Worm (Caenorhabditis elegans): ENCODE data around the gene F46C5.2.

- no peak for TF ChIP-seq mdl-1 (tag; optimal IDR thresholded peaks at IDR 0.05)
- no peak for TF ChIP-seq snpc-4 (tag; optimal IDR thresholded peaks at IDR 0.05)
- peak; percentile 61 for TF ChIP-seq jun-1 (tag; optimal IDR thresholded peaks at IDR 0.05)
- TF ChIP-seq egl-27 (tag; optimal IDR thresholded peaks at IDR 0.05), result no peak
- peak in 2 of 3 experiments; percentile 60 to 88 for TF ChIP-seq elt-3 (tag; optimal IDR thresholded peaks at IDR 0.05)
- no peak for TF ChIP-seq unc-62 (GFP tag; optimal IDR thresholded peaks at IDR 0.05)
- TF ChIP-seq skn-1 (tag; optimal IDR thresholded peaks at IDR 0.05), result no peak
- peak; percentile 21 for TF ChIP-seq nfya-1 (tag; optimal IDR thresholded peaks at IDR 0.05; ENCODE audit: insufficient read depth)
- peak; percentile 30 for TF ChIP-seq nhr-76 (tag; optimal IDR thresholded peaks at IDR 0.05)
- no peak for TF ChIP-seq ceh-16 (tag; optimal IDR thresholded peaks at IDR 0.05)
- no peak for TF ChIP-seq nhr-237 (tag; optimal IDR thresholded peaks at IDR 0.05)
- TF ChIP-seq nhr-28 (tag; optimal IDR thresholded peaks at IDR 0.05), result no peak
- TF ChIP-seq elt-2 (tag; optimal IDR thresholded peaks at IDR 0.05), result no peak
- TF ChIP-seq unc-39 (tag; optimal IDR thresholded peaks at IDR 0.05), result no peak
These were observed 15.4 kb downstream of the F46C5.2 start for ce11 chrII:8813659-8814058.

All from whole organism, L3 larva.